Worm (Caenorhabditis elegans): ENCODE data around the gene pag-3.

DNA sequence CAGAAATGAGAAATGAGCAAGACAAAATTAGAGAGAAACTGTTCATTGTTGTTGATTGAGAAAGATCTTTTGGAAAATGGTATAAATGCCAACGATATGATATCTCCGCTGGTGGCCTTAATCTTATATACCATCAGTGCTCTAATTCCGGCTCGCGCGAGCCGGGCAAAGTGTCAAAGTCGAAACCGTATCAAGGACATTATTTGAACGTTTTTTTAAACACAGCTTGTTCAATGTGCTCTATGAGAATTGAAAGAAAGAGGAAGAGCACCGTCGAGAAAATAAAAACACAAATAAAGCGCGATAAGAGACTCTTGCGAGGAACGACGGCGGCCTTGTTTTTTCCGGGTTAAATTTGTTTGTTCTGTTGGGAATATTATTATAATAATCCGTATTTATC, 7.0 kb upstream of the pag-3 start, which contains the start of gene idpp-3:
- TF ChIP-seq rpc-1 (optimal IDR thresholded peaks at IDR 0.05) (no peak), rpc-1 (tag; optimal IDR thresholded peaks at IDR 0.05) (no peak), snpc-3.4 (tag; optimal IDR thresholded peaks at IDR 0.05) (no peak), nhr-90 (tag; optimal IDR thresholded peaks at IDR 0.05) (no peak), ceh-79 (tag; optimal IDR thresholded peaks at IDR 0.05) (no peak), F23B12.7 (tag; optimal IDR thresholded peaks at IDR 0.05; ENCODE audit: insufficient read depth) (no peak), ZK185.1 (tag; optimal IDR thresholded peaks at IDR 0.05; ENCODE audit: poor library complexity, severe bottlenecking) (no peak), cebp-2 (GFP tag; IDR thresholded peaks at IDR 0.05) (no peak), F10E7.11 (tag; optimal IDR thresholded peaks at IDR 0.05) (no peak), D2030.7 (GFP tag; IDR thresholded peaks at IDR 0.05) (no peak), unc-130 (GFP tag; optimal IDR thresholded peaks at IDR 0.05) (no peak), die-1 (tag; optimal IDR thresholded peaks at IDR 0.05) (no peak), aptf-3 (GFP tag; IDR thresholded peaks at IDR 0.05) (no peak), rcor-1 (GFP tag; IDR thresholded peaks at IDR 0.05) (no peak), ama-1 (optimal IDR thresholded peaks at IDR 0.05) (no peak), ama-1 (GFP tag; optimal IDR thresholded peaks at IDR 0.05) (no peak)
